Worm (Caenorhabditis elegans) whole organism, late embryonic: Measurements from ENCODE around the gene mrps-11.

ENCODE experiments used
- C08G9.2 ChIP-seq: sonication (generic microtip); optimal IDR thresholded peaks from 2 replicates; lab custom pipeline; 2016; ENCODE audit warnings: mild to moderate bottlenecking, missing genetic modification characterization, moderate library complexity, missing compliant biosample characterization
- ahr-1 ChIP-seq: sonication (generic microtip); optimal IDR thresholded peaks from 2 replicates; lab custom pipeline; 2016; ENCODE audit warnings: missing genetic modification characterization, missing compliant biosample characterization
- ceh-14 ChIP-seq: sonication (generic microtip); optimal IDR thresholded peaks from 2 replicates; lab custom pipeline; 2016; ENCODE audit warnings: missing genotype, missing genetic modification characterization, missing compliant biosample characterization
- ceh-22 ChIP-seq: sonication (generic microtip); optimal IDR thresholded peaks from 2 replicates; lab custom pipeline; 2017; ENCODE audit warnings: missing biosample characterization, missing genetic modification characterization
- ceh-24 ChIP-seq: sonication (generic microtip); optimal IDR thresholded peaks from 2 replicates; lab custom pipeline; 2016; ENCODE audit warnings: mild to moderate bottlenecking, missing genetic modification characterization, missing compliant biosample characterization
- hlh-8 ChIP-seq: sonication (generic microtip); optimal IDR thresholded peaks from 2 replicates; lab custom pipeline; 2016; ENCODE audit warnings: missing genotype, missing genetic modification characterization, missing compliant biosample characterization
- nfya-1 ChIP-seq: sonication (generic microtip); optimal IDR thresholded peaks from 2 replicates; lab custom pipeline; 2017; ENCODE audit warnings: missing genetic modification characterization, mild to moderate bottlenecking, missing compliant biosample characterization, antibody characterized with exemption, moderate library complexity
- nhr-11 ChIP-seq: fragments of 150-350 bp; optimal IDR thresholded peaks from 2 replicates; lab custom pipeline; 2014; ENCODE audit warnings: missing biosample characterization, missing genetic modification characterization
- pros-1 ChIP-seq: fragments of 150-350 bp; optimal IDR thresholded peaks from 2 replicates; lab custom pipeline; 2014; ENCODE audit warnings: missing biosample characterization, missing genetic modification reagents, missing genetic modification characterization
- ref-2 ChIP-seq: sonication (generic microtip); optimal IDR thresholded peaks from 2 replicates; lab custom pipeline; 2016; ENCODE audit warnings: missing genetic modification characterization, missing compliant biosample characterization
- sdc-2 ChIP-seq: sonication (generic microtip); optimal IDR thresholded peaks from 2 replicates; lab custom pipeline; 2016; ENCODE audit warnings: missing genotype, missing genetic modification characterization, missing compliant biosample characterization
- sox-2 ChIP-seq: fragments of 200-800 bp; sonication (Bioruptor generic); IDR thresholded peaks from 2 replicates; pipeline ENCODE4 v1.3.6; 2022; ENCODE audit warnings: missing genetic modification reagents, missing genetic modification characterization, missing compliant biosample characterization
- tbx-2 ChIP-seq: sonication (generic microtip); optimal IDR thresholded peaks from 2 replicates; lab custom pipeline; 2016; ENCODE audit warnings: missing genetic modification characterization, missing compliant biosample characterization
- unc-86 ChIP-seq: sonication (generic microtip); optimal IDR thresholded peaks from 2 replicates; lab custom pipeline; 2016; ENCODE audit warnings: missing genetic modification characterization, missing compliant biosample characterization

mrps-11 gene

ce11 chrV:12443754-12444153 is 50.7 kb downstream of the mrps-11 start, which contains the start of gene pals-39:
pals-39 (minus strand) TSS chrV:12443854.
- TF ChIP-seq nhr-11 (tag; lab: Kevin White, UChicago) (no peak), sdc-2 (tag; lab: Kevin White, UChicago) (no peak), ceh-14 (tag; lab: Kevin White, UChicago) (no peak), ceh-22 (no peak), ceh-24 (tag; lab: Kevin White, UChicago) (no peak), unc-86 (tag; lab: Kevin White, UChicago) (no peak), ref-2 (tag; lab: Kevin White, UChicago) (no peak), nfya-1 (tag; lab: Kevin White, UChicago) (no peak), tbx-2 (no peak), sox-2 (GFP tag; lab: Robert Waterston, UW) (no peak), hlh-8 (tag; lab: Kevin White, UChicago) (no peak), ahr-1 (tag; lab: Kevin White, UChicago) (no peak), pros-1 (tag; lab: Kevin White, UChicago) (no peak), C08G9.2 (tag; lab: Kevin White, UChicago) (no peak)
